Worm (Caenorhabditis elegans) whole organism, L4/young adult: Measurements from ENCODE around the gene aptf-3.

Source experiments
- W03F9.2 ChIP-seq: fragments of 150-350 bp; optimal IDR thresholded peaks from 2 replicates; lab custom pipeline; 2014; ENCODE audit warnings: missing biosample characterization, missing genetic modification characterization
- dao-5 ChIP-seq: sonication (generic microtip); optimal IDR thresholded peaks from 2 replicates; lab custom pipeline; 2016; ENCODE audit warnings: missing genotype, missing genetic modification characterization, moderate library complexity, missing compliant biosample characterization
- him-1 ChIP-seq: sonication (generic microtip); optimal IDR thresholded peaks from 2 replicates; lab custom pipeline; 2016; ENCODE audit warnings: missing genotype, missing genetic modification reagents, missing genetic modification characterization, missing compliant biosample characterization

aptf-3 gene

DNA sequence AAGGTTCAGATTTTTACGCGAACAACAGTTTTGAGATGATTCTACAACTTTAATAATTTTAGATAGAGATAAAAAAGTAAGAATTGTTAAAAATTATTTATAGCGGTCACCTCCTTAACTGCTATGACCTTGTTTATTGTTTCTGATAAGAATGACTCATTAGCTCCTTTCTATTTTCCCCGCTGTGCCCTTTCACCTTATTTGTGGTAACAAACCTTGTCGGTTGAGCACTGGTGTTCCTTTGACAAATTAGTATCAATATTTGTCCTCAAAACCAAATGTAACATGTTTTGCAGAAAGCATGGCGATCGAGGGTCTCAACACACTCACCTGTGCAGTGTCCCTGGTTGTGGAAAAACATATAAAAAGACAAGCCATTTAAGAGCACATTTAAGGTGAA, 32.6 kb downstream of the aptf-3 start:
- no peak for TF ChIP-seq dao-5 (tag; lab: Kevin White, UChicago)
- TF ChIP-seq W03F9.2 (tag; lab: Kevin White, UChicago): no peak

ce11 chrII:8627907-8628306, 33.9 kb downstream of the aptf-3 start:
- TF ChIP-seq W03F9.2 (tag; lab: Kevin White, UChicago): no peak
- TF ChIP-seq him-1: no peak
- no peak for TF ChIP-seq dao-5 (tag; lab: Kevin White, UChicago)

DNA sequence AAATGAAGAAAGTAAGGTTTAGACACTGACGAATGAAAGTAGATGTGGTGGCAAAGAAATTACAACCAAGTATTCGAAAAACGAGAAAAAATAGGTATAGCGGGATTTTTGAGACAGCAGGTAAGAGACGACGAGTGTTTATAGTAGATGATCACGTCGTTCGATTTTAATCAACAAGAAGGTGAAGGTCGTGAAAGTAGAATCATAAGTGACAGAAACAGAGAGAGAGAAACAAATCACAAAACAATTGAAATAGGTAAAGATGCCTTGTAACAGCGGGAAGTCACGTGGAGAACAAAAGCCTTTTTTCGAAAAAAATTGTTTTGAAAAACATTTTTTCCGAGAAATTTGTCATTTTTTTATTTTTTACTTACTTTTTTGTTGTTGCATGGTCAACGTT, 36.1 kb downstream of the aptf-3 start, which contains the start of gene T22C8.6:
Gene T22C8.6 (minus strand): TSS at position 194 of the 400 bp plus-strand sequence.
- TF ChIP-seq him-1: no peak
- no peak for TF ChIP-seq dao-5 (tag; lab: Kevin White, UChicago)
- TF ChIP-seq W03F9.2 (tag; lab: Kevin White, UChicago): no peak

DNA sequence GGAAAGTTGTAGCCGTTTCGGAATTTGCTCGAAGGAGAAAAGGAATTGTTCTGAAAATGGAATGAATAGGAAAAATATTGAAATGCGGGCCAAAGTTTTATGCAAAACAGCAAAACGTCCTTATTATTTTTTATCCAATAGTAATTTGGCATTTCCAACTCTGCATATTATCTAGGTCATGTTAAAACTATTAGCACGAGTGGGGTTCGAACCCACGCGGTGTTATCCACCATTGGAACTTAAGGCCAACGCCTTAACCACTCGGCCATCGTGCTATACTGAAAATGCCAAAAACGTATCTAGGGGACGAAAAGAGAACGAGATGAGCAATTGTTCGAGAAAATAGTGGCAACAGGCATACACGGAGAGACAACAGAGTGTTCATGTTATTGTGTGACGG, 37.8 kb downstream of the aptf-3 start:
- TF ChIP-seq him-1 (no peak), dao-5 (tag; lab: Kevin White, UChicago) (no peak), W03F9.2 (tag; lab: Kevin White, UChicago) (no peak)

DNA sequence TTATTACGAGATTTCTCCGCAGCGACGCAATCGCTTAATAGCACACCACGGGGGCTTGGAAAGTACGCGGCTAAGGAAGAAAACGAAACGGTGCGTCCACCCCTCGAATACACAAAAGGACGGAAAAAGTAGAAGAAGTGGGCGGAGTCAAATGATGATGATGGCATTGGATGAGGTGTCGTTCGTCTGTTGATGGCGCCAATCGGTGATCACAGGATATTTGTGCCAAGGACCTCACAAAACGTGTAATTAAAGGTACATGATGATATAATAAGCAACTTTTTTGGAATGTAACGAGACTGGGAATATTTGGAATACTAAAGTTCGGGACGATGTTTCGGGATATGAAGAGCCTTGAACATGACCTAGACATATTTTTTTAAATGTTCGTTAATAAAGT, 40.4 kb downstream of the aptf-3 start, which contains the start of gene cutl-12:
Gene cutl-12 (minus strand): TSS at position 101 of the 400 bp plus-strand sequence.
- TF ChIP-seq W03F9.2 (tag; lab: Kevin White, UChicago): no peak
- no peak for TF ChIP-seq dao-5 (tag; lab: Kevin White, UChicago)
- TF ChIP-seq him-1: no peak

- no peak for TF ChIP-seq W03F9.2 (tag; lab: Kevin White, UChicago)
- no peak for TF ChIP-seq dao-5 (tag; lab: Kevin White, UChicago)
- no peak for TF ChIP-seq him-1
These were observed 43.6 kb downstream of the aptf-3 start, which contains the start of gene vab-9 for ce11 chrII:8637615-8638014. Gene vab-9, minus strand, starts transcription at chrII:8637715.

ce11 chrII:8639553-8639952, 45.6 kb downstream of the aptf-3 start:
- no peak for TF ChIP-seq him-1
- no peak for TF ChIP-seq W03F9.2 (tag; lab: Kevin White, UChicago)
- TF ChIP-seq dao-5 (tag; lab: Kevin White, UChicago): no peak

- no peak for TF ChIP-seq him-1
- no peak for TF ChIP-seq W03F9.2 (tag; lab: Kevin White, UChicago)
- no peak for TF ChIP-seq dao-5 (tag; lab: Kevin White, UChicago)
These were observed 46.5 kb downstream of the aptf-3 start for ce11 chrII:8640503-8640902.

DNA sequence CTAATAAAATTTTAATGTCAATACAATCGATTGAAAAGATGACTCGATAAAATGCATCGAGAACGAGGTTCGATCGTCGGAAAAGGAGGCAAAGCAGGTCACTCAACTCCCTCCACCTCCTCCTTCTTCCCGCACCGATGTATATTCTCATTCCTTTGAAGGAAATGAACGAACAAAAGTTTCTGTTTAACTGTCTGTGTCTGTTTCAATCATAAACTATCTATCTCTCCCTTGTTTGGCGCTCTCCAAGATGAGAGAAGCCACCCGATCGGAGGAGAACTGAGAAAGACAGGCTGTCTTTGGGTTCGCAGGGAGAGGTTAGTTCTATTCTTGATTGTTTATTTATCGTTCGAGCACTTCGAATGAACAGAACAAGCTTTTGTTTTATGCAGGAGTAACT, 47.1 kb downstream of the aptf-3 start, which contains the start of gene D2085.7:
Gene D2085.7 (plus strand): TSS at position 251 of the 400 bp plus-strand sequence.
- no peak for TF ChIP-seq him-1
- TF ChIP-seq W03F9.2 (tag; lab: Kevin White, UChicago): no peak
- no peak for TF ChIP-seq dao-5 (tag; lab: Kevin White, UChicago)

DNA sequence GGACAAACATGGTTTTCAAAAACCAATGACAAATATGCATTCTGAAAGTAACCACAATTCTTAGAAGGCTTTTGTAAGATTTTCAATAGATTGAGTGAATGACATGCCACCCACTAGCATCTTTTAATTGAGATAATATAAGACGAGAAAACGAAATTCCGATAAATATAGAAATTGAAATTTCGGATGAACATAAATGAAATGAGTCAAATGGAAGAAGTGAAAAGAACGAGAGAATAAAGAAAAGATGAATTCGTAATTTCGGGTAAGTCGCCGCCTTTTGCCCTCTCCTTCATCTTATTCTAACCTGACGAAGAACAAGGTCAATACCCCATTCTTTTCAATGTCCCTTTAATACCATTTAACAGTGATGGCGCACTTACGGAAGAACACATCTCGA, 48.4 kb downstream of the aptf-3 start:
- TF ChIP-seq dao-5 (tag; lab: Kevin White, UChicago): no peak
- no peak for TF ChIP-seq W03F9.2 (tag; lab: Kevin White, UChicago)
- no peak for TF ChIP-seq him-1

ce11 chrII:8643627-8644356, 49.8 kb downstream of the aptf-3 start:
- TF ChIP-seq dao-5 (tag; lab: Kevin White, UChicago): no peak
- no peak for TF ChIP-seq him-1
- TF ChIP-seq W03F9.2 (tag; lab: Kevin White, UChicago): no peak
